Worm (Caenorhabditis elegans) whole organism, L4/young adult: ENCODE results near the gene ptpn-22.

Experiments
- W03F9.2 ChIP-seq: fragments of 150-350 bp; optimal IDR thresholded peaks from 2 replicates; lab custom pipeline; 2014; ENCODE audit warnings: missing biosample characterization, missing genetic modification characterization
- dao-5 ChIP-seq: sonication (generic microtip); optimal IDR thresholded peaks from 2 replicates; lab custom pipeline; 2016; ENCODE audit warnings: missing genotype, missing genetic modification characterization, moderate library complexity, missing compliant biosample characterization
- him-1 ChIP-seq: sonication (generic microtip); optimal IDR thresholded peaks from 2 replicates; lab custom pipeline; 2016; ENCODE audit warnings: missing genotype, missing genetic modification reagents, missing genetic modification characterization, missing compliant biosample characterization

ptpn-22 gene

ce11 chrIV:1740105-1741023 is at the start of gene ptpn-22:
ptpn-22 (minus strand) TSS chrIV:1740262.
- TF ChIP-seq W03F9.2 (no peak), dao-5 (tag; lab: Kevin White, UChicago) (no peak), him-1 (tag; lab: Kevin White, UChicago) (no peak)

DNA sequence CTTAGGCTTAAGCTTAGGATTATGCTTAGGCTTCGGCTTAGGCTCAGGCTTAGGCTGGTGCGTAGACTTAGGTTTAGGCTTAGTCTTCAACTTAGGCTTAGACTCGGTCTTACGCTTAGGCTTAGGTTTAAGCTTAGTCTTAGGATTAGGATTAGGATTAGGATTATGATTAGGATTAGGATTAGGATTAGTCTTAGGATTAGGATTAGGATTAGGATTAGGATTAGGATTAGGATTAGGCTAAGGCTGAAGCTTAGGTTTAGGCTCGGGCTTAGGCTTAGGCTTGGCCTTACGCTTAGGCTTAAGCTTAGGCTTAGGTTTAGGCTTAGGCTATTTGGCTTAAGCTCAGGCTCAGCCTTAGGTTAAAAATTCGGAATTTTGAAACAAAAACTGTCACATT is 45.1 kb upstream of the ptpn-22 start:
- TF ChIP-seq dao-5 (tag; lab: Kevin White, UChicago) (no peak), him-1 (tag; lab: Kevin White, UChicago) (no peak), W03F9.2 (no peak)

ce11 chrIV:1781559-1781958 is 41.5 kb upstream of the ptpn-22 start, which contains the start of gene frpr-19:
frpr-19 (minus strand) TSS chrIV:1781659.
- no peak for TF ChIP-seq W03F9.2
- no peak for TF ChIP-seq him-1 (tag; lab: Kevin White, UChicago)
- no peak for TF ChIP-seq dao-5 (tag; lab: Kevin White, UChicago)

DNA sequence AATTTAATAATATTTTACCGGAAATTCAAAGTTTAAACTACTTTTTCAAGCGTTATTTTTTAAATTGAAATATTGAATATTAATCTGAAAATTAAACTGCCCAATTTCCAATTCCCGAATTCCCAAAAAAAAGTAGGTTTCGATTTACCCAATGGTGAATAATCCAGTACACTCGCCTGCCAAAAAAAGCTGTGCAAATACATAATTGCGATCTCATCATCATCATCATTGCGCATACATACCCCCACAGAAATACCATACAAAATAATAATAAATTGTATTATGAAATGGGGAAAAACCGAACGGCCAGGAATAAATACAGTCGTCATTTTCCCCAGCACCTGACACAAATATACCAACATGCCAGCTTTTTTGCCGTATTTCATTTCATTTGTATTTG is 31.8 kb upstream of the ptpn-22 start, which contains the start of gene Y41D4A.1:
Gene Y41D4A.1, plus strand, starts transcription at position 301 of the 400 bp plus-strand sequence.
- TF ChIP-seq W03F9.2 = no peak
- TF ChIP-seq dao-5 (tag; lab: Kevin White, UChicago) = no peak
- no peak for TF ChIP-seq him-1 (tag; lab: Kevin White, UChicago)

- TF ChIP-seq dao-5 (tag; lab: Kevin White, UChicago) (no peak), W03F9.2 (no peak), him-1 (tag; lab: Kevin White, UChicago) (no peak)
Observed at ce11 chrIV:1769074-1769473, 29.0 kb upstream of the ptpn-22 start.

ce11 chrIV:1768288-1768687 is 28.2 kb upstream of the ptpn-22 start, which contains the start of gene col-108:
col-108 (plus strand) TSS chrIV:1768588.
- TF ChIP-seq W03F9.2 = no peak
- TF ChIP-seq dao-5 (tag; lab: Kevin White, UChicago) = no peak
- no peak for TF ChIP-seq him-1 (tag; lab: Kevin White, UChicago)

DNA sequence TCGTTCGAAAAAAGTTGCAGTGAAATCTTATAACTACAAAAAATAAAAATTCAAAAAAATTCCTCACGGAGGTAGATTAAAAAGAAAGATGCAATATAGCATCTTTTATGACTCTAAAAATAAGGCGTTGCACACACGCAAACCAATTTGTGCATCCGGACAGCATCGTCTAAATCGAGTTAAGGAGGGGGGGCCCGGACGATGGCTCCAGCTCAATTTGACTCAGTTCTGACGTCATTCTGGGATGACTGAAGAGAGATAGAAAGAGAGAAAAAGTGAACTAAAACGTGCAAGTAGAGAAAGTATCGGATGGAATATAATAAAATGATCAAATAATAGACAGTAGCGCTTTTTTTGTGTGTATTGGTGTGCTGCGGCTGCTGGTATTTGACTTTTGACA is 25.9 kb upstream of the ptpn-22 start:
- TF ChIP-seq him-1 (tag; lab: Kevin White, UChicago) (peak; percentile 21), dao-5 (tag; lab: Kevin White, UChicago) (no peak), W03F9.2 (no peak)

ce11 chrIV:1763452-1763851 is 23.4 kb upstream of the ptpn-22 start:
- no peak for TF ChIP-seq dao-5 (tag; lab: Kevin White, UChicago)
- TF ChIP-seq him-1 (tag; lab: Kevin White, UChicago) = no peak
- no peak for TF ChIP-seq W03F9.2

- TF ChIP-seq him-1 (tag; lab: Kevin White, UChicago) (no peak), W03F9.2 (no peak), dao-5 (tag; lab: Kevin White, UChicago) (no peak)
Observed at ce11 chrIV:1761553-1761952, 21.5 kb upstream of the ptpn-22 start, which contains the start of gene Y41D4A.7. Y41D4A.7 (minus strand) TSS chrIV:1761570.

- no peak for TF ChIP-seq W03F9.2
- TF ChIP-seq dao-5 (tag; lab: Kevin White, UChicago) = no peak
- TF ChIP-seq him-1 (tag; lab: Kevin White, UChicago) = no peak
Observed at ce11 chrIV:1758595-1758994, 18.5 kb upstream of the ptpn-22 start.

- TF ChIP-seq him-1 (tag; lab: Kevin White, UChicago) (no peak), W03F9.2 (no peak)
Observed at ce11 chrIV:1753481-1753880, 13.4 kb upstream of the ptpn-22 start, which contains the start of gene Y41D4A.3. Y41D4A.3 (plus strand) TSS chrIV:1753781.

ce11 chrIV:1752480-1752879 is 12.4 kb upstream of the ptpn-22 start:
- no peak for TF ChIP-seq W03F9.2
- no peak for TF ChIP-seq him-1 (tag; lab: Kevin White, UChicago)
- TF ChIP-seq dao-5 (tag; lab: Kevin White, UChicago) = no peak

DNA sequence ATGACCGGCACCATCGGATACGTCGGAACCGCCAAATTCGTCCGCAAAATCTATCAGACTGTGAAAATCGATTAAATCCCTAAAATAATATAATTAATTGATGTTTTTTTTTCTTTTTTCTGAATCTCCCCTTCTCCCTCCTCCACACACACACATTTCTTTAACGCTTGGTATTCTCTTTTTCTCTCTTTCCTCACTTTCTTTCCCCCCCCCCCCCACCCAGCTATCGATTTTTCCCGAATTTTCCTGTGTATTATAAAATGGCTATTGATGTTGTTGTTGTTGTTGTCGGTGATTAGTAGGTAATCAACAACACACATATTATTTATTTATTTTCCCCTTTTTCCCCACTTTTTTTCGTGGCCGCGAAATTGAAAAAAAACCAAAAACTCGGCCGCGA is 11.2 kb upstream of the ptpn-22 start:
- no peak for TF ChIP-seq dao-5 (tag; lab: Kevin White, UChicago)

- TF ChIP-seq dao-5 (tag; lab: Kevin White, UChicago) (no peak), W03F9.2 (peak; percentile 82), him-1 (tag; lab: Kevin White, UChicago) (peak; percentile 76)
Observed at ce11 chrIV:1745453-1746051, 5.5 kb upstream of the ptpn-22 start, which contains the start of the genes Y41D4A.6 and Y41D4A.4. Y41D4A.6 (minus strand) TSS chrIV:1745503. Y41D4A.4 (plus strand) TSS chrIV:1746001.
